Fruit fly (Drosophila melanogaster): Measurements from ENCODE around the gene Hexo1.

DNA sequence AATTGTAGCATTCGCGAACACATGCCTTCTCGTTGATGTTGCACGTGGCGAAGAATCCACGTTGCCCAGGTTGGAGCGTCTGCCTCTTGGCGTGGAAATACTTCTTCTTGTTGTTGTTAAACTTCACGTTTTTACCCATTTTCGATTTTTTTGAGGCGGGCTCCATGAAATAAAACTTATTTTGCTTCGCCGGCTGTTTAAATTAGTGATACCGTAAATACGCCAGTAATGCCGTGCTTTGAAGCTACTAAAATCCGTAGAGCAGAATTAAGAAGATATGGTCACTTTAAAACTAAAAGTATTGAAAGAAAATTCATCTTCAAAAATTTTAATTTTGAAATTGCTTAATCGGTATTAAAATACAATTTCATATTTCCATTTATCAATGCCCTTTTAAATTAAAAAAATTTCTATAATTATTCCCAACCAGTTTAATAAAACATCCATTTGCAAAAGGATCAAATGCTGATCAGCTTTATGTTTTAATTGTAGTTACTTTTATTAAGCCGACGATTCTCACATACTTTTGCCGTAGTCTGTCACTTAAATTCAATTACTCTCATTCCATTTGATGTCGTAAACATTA is 33.7 kb downstream of the Hexo1 start, which contains the start of gene CG15014:
- no peak for TF ChIP-seq OdsH (GFP tag; optimal IDR thresholded peaks at IDR 0.05)
- TF ChIP-seq CG1621 (tag; optimal IDR thresholded peaks at IDR 0.05), result no peak
- no peak for TF ChIP-seq CG16779 (tag; optimal IDR thresholded peaks at IDR 0.05)
- no peak for TF ChIP-seq fd85E (GFP tag; optimal IDR thresholded peaks at IDR 0.05)
- TF ChIP-seq Sox102F (GFP tag; optimal IDR thresholded peaks at IDR 0.05), result no peak

All from whole organism, prepupa.